Worm (Caenorhabditis elegans) whole organism, midembryonic: ENCODE results near the gene frpr-2.
A peak's percentile ranks its signal among the peaks of the same experiment; 100 is the strongest.

Experiments used
- T22C8.4 ChIP-seq: fragments of 200-800 bp; sonication (Bioruptor generic); IDR thresholded peaks from 2 replicates; pipeline ENCODE4 v1.3.6; 2022; ENCODE audit warnings: missing genetic modification characterization, missing compliant biosample characterization
- cog-1 ChIP-seq: sonication (generic microtip); optimal IDR thresholded peaks from 2 replicates; lab custom pipeline; 2016; ENCODE audit warnings: missing genetic modification characterization, missing compliant biosample characterization
- flt-1 ChIP-seq: fragments of 200-800 bp; sonication (Bioruptor generic); IDR thresholded peaks from 2 replicates; pipeline ENCODE4 v1.3.6; 2022; ENCODE audit warnings: missing genetic modification characterization, missing compliant biosample characterization
- klf-2 ChIP-seq: fragments of 200-800 bp; sonication (Bioruptor generic); conservative IDR thresholded peaks from 2 replicates; pipeline ENCODE4 v1.3.6; 2022; ENCODE audit warnings: missing genetic modification reagents, missing genetic modification characterization, missing compliant biosample characterization
- ref-1 ChIP-seq: fragments of 200-800 bp; sonication (Bioruptor generic); conservative IDR thresholded peaks from 2 replicates; pipeline ENCODE4 v1.3.6; 2022; ENCODE audit warnings: missing genetic modification reagents, missing genetic modification characterization, missing compliant biosample characterization
- tab-1 ChIP-seq: fragments of 200-800 bp; sonication (Bioruptor generic); IDR thresholded peaks from 2 replicates; pipeline ENCODE4 v1.3.6; 2022; ENCODE audit warnings: missing genetic modification characterization, missing compliant biosample characterization
- ztf-23 ChIP-seq: fragments of 200-800 bp; sonication (Bioruptor generic); IDR thresholded peaks from 2 replicates; pipeline ENCODE4 v1.3.6; 2022; ENCODE audit warnings: missing genetic modification reagents, missing genetic modification characterization, missing compliant biosample characterization
- ztf-29 ChIP-seq: fragments of 200-800 bp; sonication (Bioruptor generic); IDR thresholded peaks from 2 replicates; pipeline ENCODE4 v1.3.6; 2022; ENCODE audit warnings: missing genetic modification reagents, missing genetic modification characterization, missing compliant biosample characterization

Gene frpr-2

DNA sequence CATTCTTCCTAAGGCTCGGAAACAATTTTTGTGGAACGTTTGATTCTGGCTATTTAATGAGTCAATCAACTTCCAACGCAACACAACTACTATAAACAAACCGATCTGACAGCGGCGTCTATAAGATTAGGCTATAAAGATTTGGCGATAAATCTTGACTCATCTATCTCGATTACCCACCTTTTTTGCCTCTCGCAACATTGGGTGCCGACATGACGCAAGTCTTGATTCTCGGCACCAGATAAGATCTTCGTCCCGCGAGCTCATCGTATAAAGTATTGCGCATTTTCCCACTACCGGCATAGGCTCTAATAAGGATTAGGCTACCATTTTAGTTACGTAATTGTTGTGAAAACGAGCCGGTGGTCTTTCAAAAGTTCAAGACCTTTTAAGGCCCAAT lies 46.6 kb downstream of the frpr-2 start:
- TF ChIP-seq ztf-29 = no peak
- no peak for TF ChIP-seq klf-2 (GFP tag; lab: Robert Waterston, UW)
- TF ChIP-seq flt-1 (GFP tag; lab: Robert Waterston, UW) = 0 out of 2 replicates have a peak, but pooled peaks have one; percentile 54

- TF ChIP-seq klf-2 (GFP tag; lab: Robert Waterston, UW) (no peak), ztf-23 (GFP tag; lab: Robert Waterston, UW) (no peak), ref-1 (GFP tag; lab: Robert Waterston, UW) (no peak), tab-1 (no peak), T22C8.4 (GFP tag; lab: Robert Waterston, UW) (no peak), cog-1 (tag; lab: Kevin White, UChicago) (no peak)
Observed at ce11 chrX:13014341-13014740, 49.1 kb downstream of the frpr-2 start.

ce11 chrX:13016290-13016689 lies 51.0 kb downstream of the frpr-2 start:
- no peak for TF ChIP-seq flt-1 (GFP tag; lab: Robert Waterston, UW)
